Fruit fly (Drosophila melanogaster): ENCODE results near the gene CG9590.

DNA sequence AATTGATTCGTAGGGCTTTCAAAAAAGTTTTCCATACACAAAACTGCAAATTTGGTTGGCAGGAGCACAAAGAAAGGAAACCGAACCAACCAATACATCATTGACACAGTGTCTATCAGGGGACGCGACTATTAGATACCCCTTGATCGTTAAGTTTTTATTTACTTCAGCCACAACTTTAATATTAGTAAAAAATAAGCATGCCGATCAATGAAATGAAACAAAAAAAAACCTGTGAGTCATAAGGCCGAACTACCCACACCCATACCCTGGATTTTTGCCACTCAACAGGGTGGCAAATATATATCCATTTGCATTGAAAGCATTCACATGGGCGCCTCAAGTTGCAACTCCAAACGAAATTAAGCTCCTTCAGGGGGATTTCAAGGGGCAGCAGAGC, 29.8 kb downstream of the CG9590 start:
- TF ChIP-seq Dfd (GFP tag; optimal IDR thresholded peaks at IDR 0.05) (no peak), rgr (GFP tag; optimal IDR thresholded peaks at IDR 0.05) (no peak), Hr78 (GFP tag; optimal IDR thresholded peaks at IDR 0.05) (no peak), Abd-B (GFP tag; optimal IDR thresholded peaks at IDR 0.05) (no peak), psq (GFP tag; optimal IDR thresholded peaks at IDR 0.05) (no peak), OdsH (GFP tag; optimal IDR thresholded peaks at IDR 0.05) (no peak), usp (GFP tag; optimal IDR thresholded peaks at IDR 0.05) (no peak), Vsx2 (GFP tag; optimal IDR thresholded peaks at IDR 0.05; ENCODE audit: partially characterized antibody) (no peak), sage (GFP tag; optimal IDR thresholded peaks at IDR 0.05) (no peak), dsf (GFP tag; optimal IDR thresholded peaks at IDR 0.05; ENCODE audit: borderline replicate concordance) (no peak)

Data from whole organism, wandering third instar larva.